ENCODE assay signal across 5 fruit fly cellular contexts in genomic region chr2L:13060037-13060537, dm6.
A peak's percentile ranks its signal among the peaks of the same experiment; 100 is the strongest.
TF ChIP-seq lines count a peak whose summit lies in the region.

TSS of gene CG9932 (minus strand) at chr2L:13060140.

TF ChIP-seq in whole organism, adult, 20 proteins besides CTCF, POLR2A, EP300 and RAD21 (continued from another document):
- TF ChIP-seq CG33017 (tag; optimal IDR thresholded peaks at IDR 0.05; lab: Kevin White, UChicago) = peak; percentile 64
- no peak for TF ChIP-seq CG14711 (tag; optimal IDR thresholded peaks at IDR 0.05; lab: Kevin White, UChicago)
- no peak for TF ChIP-seq ovo (GFP tag; optimal IDR thresholded peaks at IDR 0.05; lab: Kevin White, UChicago)
- peak; percentile 3 for TF ChIP-seq Hr96 (GFP tag; optimal IDR thresholded peaks at IDR 0.05; lab: Kevin White, UChicago)
TF ChIP-seq in whole organism, adult: peak in this region for 12.

TF ChIP-seq in whole organism, embryonic, 481 proteins besides CTCF, POLR2A, EP300 and RAD21 (continued from another document and continues in another):
- TF ChIP-seq CG3407 (GFP tag; optimal IDR thresholded peaks at IDR 0.05; lab: Kevin White, UChicago) (no peak), CG6654 (GFP tag; optimal IDR thresholded peaks at IDR 0.05; lab: Kevin White, UChicago) (no peak), HLH3B (GFP tag; IDR thresholded peaks at IDR 0.05; lab: Robert Waterston, UW) (no peak), sob (GFP tag; IDR thresholded peaks at IDR 0.05; lab: Robert Waterston, UW) (peak; percentile 52; the same call in 1 of the 2 replicates), zen (tag; optimal IDR thresholded peaks at IDR 0.05; lab: Kevin White, UChicago) (no peak), Six4 (GFP tag; optimal IDR thresholded peaks at IDR 0.05; lab: Kevin White, UChicago) (no peak), cas (GFP tag; IDR thresholded peaks at IDR 0.05; lab: Robert Waterston, UW) (no peak), CG12744 (GFP tag; optimal IDR thresholded peaks at IDR 0.05; lab: Kevin White, UChicago) (no peak), CG14441 (GFP tag; IDR thresholded peaks at IDR 0.05; lab: Robert Waterston, UW) (no peak), CG6791 (GFP tag; IDR thresholded peaks at IDR 0.05; lab: Robert Waterston, UW; ENCODE audit: partially characterized antibody) (no peak), CG8359 (GFP tag; optimal IDR thresholded peaks at IDR 0.05; lab: Kevin White, UChicago; ENCODE audit: borderline replicate concordance) (peak; percentile 16), org-1 (GFP tag; optimal IDR thresholded peaks at IDR 0.05; lab: Kevin White, UChicago) (no peak), CG8478 (optimal IDR thresholded peaks at IDR 0.05; lab: Kevin White, UChicago) (no peak), CG16813 (GFP tag; IDR thresholded peaks at IDR 0.05; lab: Robert Waterston, UW; ENCODE audit: partially characterized antibody) (no peak), CG8290 (GFP tag; optimal IDR thresholded peaks at IDR 0.05; lab: Kevin White, UChicago) (no peak), CG8290 (tag; optimal IDR thresholded peaks at IDR 0.05; lab: Kevin White, UChicago) (no peak), CG17359 (tag; optimal IDR thresholded peaks at IDR 0.05; lab: Kevin White, UChicago) (peak; percentile 2), Sry-δ (GFP tag; optimal IDR thresholded peaks at IDR 0.05; lab: Kevin White, UChicago) (no peak), ttk (GFP tag; IDR thresholded peaks at IDR 0.05; lab: Robert Waterston, UW) (no peak), CG15269 (tag; optimal IDR thresholded peaks at IDR 0.05; lab: Kevin White, UChicago) (peak; percentile 13), NfI (GFP tag; optimal IDR thresholded peaks at IDR 0.05; lab: Kevin White, UChicago) (peak; percentile 22), PHDP (tag; optimal IDR thresholded peaks at IDR 0.05; lab: Kevin White, UChicago) (no peak), CG32772 (GFP tag; IDR thresholded peaks at IDR 0.05; lab: Robert Waterston, UW) (no peak), CG9797 (GFP tag; optimal IDR thresholded peaks at IDR 0.05; lab: Kevin White, UChicago) (no peak), ap (GFP tag; IDR thresholded peaks at IDR 0.05; lab: Robert Waterston, UW) (no peak), CG30431 (GFP tag; optimal IDR thresholded peaks at IDR 0.05; lab: Kevin White, UChicago) (no peak), Gug (GFP tag; IDR thresholded peaks at IDR 0.05; lab: Robert Waterston, UW) (no peak; the same call in 3 of the 4 replicates), CG34376 (GFP tag; optimal IDR thresholded peaks at IDR 0.05; lab: Kevin White, UChicago) (peak; percentile 57), CG11456 (GFP tag; IDR thresholded peaks at IDR 0.05; lab: Robert Waterston, UW) (0 out of 3 replicates have a peak, but pooled peaks have one; percentile 51), wor (GFP tag; IDR thresholded peaks at IDR 0.05; lab: Robert Waterston, UW) (no peak), pros (GFP tag; optimal IDR thresholded peaks at IDR 0.05; lab: Kevin White, UChicago) (peak; percentile 47), CG2116 (GFP tag; optimal IDR thresholded peaks at IDR 0.05; lab: Kevin White, UChicago) (no peak)

TF ChIP-seq in whole organism, prepupa, 60 proteins besides CTCF, POLR2A, EP300 and RAD21 (continued from another document and continues in another):
- peak; percentile 1 for TF ChIP-seq fd85E (GFP tag; optimal IDR thresholded peaks at IDR 0.05; lab: Kevin White, UChicago)
- 0 out of 2 replicates have a peak, but pooled peaks have one; percentile 20 for TF ChIP-seq Gug (GFP tag; IDR thresholded peaks at IDR 0.05; lab: Robert Waterston, UW)
- peak; percentile 57 for TF ChIP-seq Lpt (GFP tag; optimal IDR thresholded peaks at IDR 0.05; lab: Kevin White, UChicago)
- TF ChIP-seq CG11762 (GFP tag; optimal IDR thresholded peaks at IDR 0.05; lab: Kevin White, UChicago; ENCODE audit: insufficient read depth) = no peak
- peak; percentile 72 to 73 for TF ChIP-seq ss (GFP tag; optimal IDR thresholded peaks at IDR 0.05; lab: Kevin White, UChicago)
- TF ChIP-seq CG6854 (GFP tag; optimal IDR thresholded peaks at IDR 0.05; lab: Kevin White, UChicago) = peak; percentile 85
- TF ChIP-seq Blimp-1 (GFP tag; optimal IDR thresholded peaks at IDR 0.05; lab: Kevin White, UChicago) = no peak
- no peak for TF ChIP-seq spab (GFP tag; optimal IDR thresholded peaks at IDR 0.05; lab: Kevin White, UChicago)
- no peak for TF ChIP-seq CG10631 (GFP tag; optimal IDR thresholded peaks at IDR 0.05; lab: Kevin White, UChicago)
- no peak for TF ChIP-seq CG11294 (GFP tag; IDR thresholded peaks at IDR 0.05; lab: Robert Waterston, UW)
- TF ChIP-seq OdsH (GFP tag; optimal IDR thresholded peaks at IDR 0.05; lab: Kevin White, UChicago) = no peak
- TF ChIP-seq CG6792 (GFP tag; optimal IDR thresholded peaks at IDR 0.05; lab: Kevin White, UChicago) = peak; percentile 32
- TF ChIP-seq CG8319 (GFP tag; optimal IDR thresholded peaks at IDR 0.05; lab: Kevin White, UChicago) = no peak
- TF ChIP-seq cyc (GFP tag; optimal IDR thresholded peaks at IDR 0.05; lab: Kevin White, UChicago) = no peak
- no peak for TF ChIP-seq CG3032 (tag; optimal IDR thresholded peaks at IDR 0.05; lab: Kevin White, UChicago)
- TF ChIP-seq CG34406 (GFP tag; optimal IDR thresholded peaks at IDR 0.05; lab: Kevin White, UChicago) = peak; percentile 20
- peak; percentile 80 for TF ChIP-seq Eip78C (GFP tag; lab: Kevin White, UChicago)
- no peak for TF ChIP-seq CG10669 (GFP tag; optimal IDR thresholded peaks at IDR 0.05; lab: Kevin White, UChicago)
- TF ChIP-seq CG32006 (GFP tag; optimal IDR thresholded peaks at IDR 0.05; lab: Kevin White, UChicago) = no peak
- TF ChIP-seq Eip75B (GFP tag; optimal IDR thresholded peaks at IDR 0.05; lab: Kevin White, UChicago) = peak; percentile 49
- peak; percentile 93 for TF ChIP-seq vri (GFP tag; optimal IDR thresholded peaks at IDR 0.05; lab: Kevin White, UChicago)
- TF ChIP-seq dsx (GFP tag; optimal IDR thresholded peaks at IDR 0.05; lab: Kevin White, UChicago; ENCODE audit: poor library complexity, severe bottlenecking) = peak; percentile 68
- peak; percentile 42 for TF ChIP-seq achi (GFP tag; optimal IDR thresholded peaks at IDR 0.05; lab: Kevin White, UChicago)
- 0 out of 3 replicates have a peak, but pooled peaks have one; percentile 40 for TF ChIP-seq CG8119 (GFP tag; IDR thresholded peaks at IDR 0.05; lab: Robert Waterston, UW)
- peak; percentile 38 for TF ChIP-seq fkh (GFP tag; optimal IDR thresholded peaks at IDR 0.05; lab: Kevin White, UChicago)
- TF ChIP-seq salr (GFP tag; optimal IDR thresholded peaks at IDR 0.05; lab: Kevin White, UChicago) = peak in 1 of 2 experiments; percentile 1
- no peak for TF ChIP-seq acj6 (GFP tag; optimal IDR thresholded peaks at IDR 0.05; lab: Kevin White, UChicago)
- peak; percentile 58 for TF ChIP-seq CG16779 (tag; optimal IDR thresholded peaks at IDR 0.05; lab: Kevin White, UChicago)
- peak; percentile 49 for TF ChIP-seq Sox14 (GFP tag; optimal IDR thresholded peaks at IDR 0.05; lab: Kevin White, UChicago)
- TF ChIP-seq pdm3 (GFP tag; optimal IDR thresholded peaks at IDR 0.05; lab: Kevin White, UChicago) = no peak
- TF ChIP-seq Sox102F (GFP tag; optimal IDR thresholded peaks at IDR 0.05; lab: Kevin White, UChicago) = peak; percentile 40
- no peak for TF ChIP-seq CG4318 (GFP tag; optimal IDR thresholded peaks at IDR 0.05; lab: Kevin White, UChicago)
- TF ChIP-seq CG6808 (GFP tag; optimal IDR thresholded peaks at IDR 0.05; lab: Kevin White, UChicago) = peak; percentile 63

TF ChIP-seq in whole organism, pupa, 21 proteins besides CTCF, POLR2A, EP300 and RAD21 (continued from another document):
- TF ChIP-seq fd96Ca (GFP tag; IDR thresholded peaks at IDR 0.05; lab: Robert Waterston, UW) (peak; percentile 63; the same call in 2 of the 3 replicates), Pif1A (GFP tag; optimal IDR thresholded peaks at IDR 0.05; lab: Kevin White, UChicago) (peak; percentile 54), CG4496 (GFP tag; IDR thresholded peaks at IDR 0.05; lab: Robert Waterston, UW) (peak; percentile 78)

TF ChIP-seq in whole organism, wandering third instar larva, 38 proteins besides CTCF, POLR2A, EP300 and RAD21 (continued from another document):
- TF ChIP-seq Hnf4 (GFP tag; optimal IDR thresholded peaks at IDR 0.05; lab: Kevin White, UChicago) (peak; percentile 38), HLH106 (tag; optimal IDR thresholded peaks at IDR 0.05; lab: Kevin White, UChicago) (no peak), Rel (GFP tag; optimal IDR thresholded peaks at IDR 0.05; lab: Kevin White, UChicago) (no peak), Rel (tag; optimal IDR thresholded peaks at IDR 0.05; lab: Kevin White, UChicago) (no peak), N (GFP tag; optimal IDR thresholded peaks at IDR 0.05; lab: Kevin White, UChicago) (no peak), Mio (GFP tag; optimal IDR thresholded peaks at IDR 0.05; lab: Kevin White, UChicago) (no peak), sv (GFP tag; optimal IDR thresholded peaks at IDR 0.05; lab: Kevin White, UChicago) (no peak), foxo (GFP tag; optimal IDR thresholded peaks at IDR 0.05; lab: Kevin White, UChicago) (peak; percentile 17 to 42), h (GFP tag; optimal IDR thresholded peaks at IDR 0.05; lab: Kevin White, UChicago) (peak; percentile 75), CrebA (GFP tag; optimal IDR thresholded peaks at IDR 0.05; lab: Kevin White, UChicago; ENCODE audit: borderline replicate concordance) (peak; percentile 82), dsf (GFP tag; optimal IDR thresholded peaks at IDR 0.05; lab: Kevin White, UChicago; ENCODE audit: borderline replicate concordance) (no peak), Dfd (GFP tag; optimal IDR thresholded peaks at IDR 0.05; lab: Kevin White, UChicago) (no peak), pan (optimal IDR thresholded peaks at IDR 0.05; lab: Kevin White, UChicago) (no peak), fru (GFP tag; optimal IDR thresholded peaks at IDR 0.05; lab: Kevin White, UChicago) (peak; percentile 60), Hr83 (GFP tag; optimal IDR thresholded peaks at IDR 0.05; lab: Kevin White, UChicago; ENCODE audit: poor library complexity, severe bottlenecking) (peak; percentile 55), jim (GFP tag; optimal IDR thresholded peaks at IDR 0.05; lab: Kevin White, UChicago) (no peak), Abd-B (GFP tag; optimal IDR thresholded peaks at IDR 0.05; lab: Kevin White, UChicago) (no peak), lola (GFP tag; optimal IDR thresholded peaks at IDR 0.05; lab: Kevin White, UChicago) (no peak), br (GFP tag; optimal IDR thresholded peaks at IDR 0.05; lab: Kevin White, UChicago) (peak; percentile 28)
TF ChIP-seq in whole organism, wandering third instar larva: peak in this region for 16.
